Worm (Caenorhabditis elegans) whole organism, midembryonic: ENCODE results near the gene Y57G7A.3.
"Not testable (repeated sequence)": the region's sequence is repeated elsewhere in the genome, so short reads cannot be mapped to it uniquely, and the experiment has no call there.

Source experiments
- T22C8.4 ChIP-seq: fragments of 200-800 bp; sonication (Bioruptor generic); IDR thresholded peaks from 2 replicates; pipeline ENCODE4 v1.3.6; 2022; ENCODE audit warnings: missing genetic modification characterization, missing compliant biosample characterization
- cog-1 ChIP-seq: sonication (generic microtip); optimal IDR thresholded peaks from 2 replicates; lab custom pipeline; 2016; ENCODE audit warnings: missing genetic modification characterization, missing compliant biosample characterization
- flt-1 ChIP-seq: fragments of 200-800 bp; sonication (Bioruptor generic); IDR thresholded peaks from 2 replicates; pipeline ENCODE4 v1.3.6; 2022; ENCODE audit warnings: missing genetic modification characterization, missing compliant biosample characterization
- klf-2 ChIP-seq: fragments of 200-800 bp; sonication (Bioruptor generic); conservative IDR thresholded peaks from 2 replicates; pipeline ENCODE4 v1.3.6; 2022; ENCODE audit warnings: missing genetic modification reagents, missing genetic modification characterization, missing compliant biosample characterization
- med-1 ChIP-seq: sonication (generic microtip); optimal IDR thresholded peaks from 2 replicates; lab custom pipeline; 2017; ENCODE audit warnings: missing genetic modification characterization, mild to moderate bottlenecking, missing compliant biosample characterization, antibody characterized with exemption, missing genetic modification reagents; ENCODE audit not compliant: insufficient read depth
- ref-1 ChIP-seq: fragments of 200-800 bp; sonication (Bioruptor generic); conservative IDR thresholded peaks from 2 replicates; pipeline ENCODE4 v1.3.6; 2022; ENCODE audit warnings: missing genetic modification reagents, missing genetic modification characterization, missing compliant biosample characterization
- tab-1 ChIP-seq: fragments of 200-800 bp; sonication (Bioruptor generic); IDR thresholded peaks from 2 replicates; pipeline ENCODE4 v1.3.6; 2022; ENCODE audit warnings: missing genetic modification characterization, missing compliant biosample characterization
- ztf-23 ChIP-seq: fragments of 200-800 bp; sonication (Bioruptor generic); IDR thresholded peaks from 2 replicates; pipeline ENCODE4 v1.3.6; 2022; ENCODE audit warnings: missing genetic modification reagents, missing genetic modification characterization, missing compliant biosample characterization
- ztf-29 ChIP-seq: fragments of 200-800 bp; sonication (Bioruptor generic); IDR thresholded peaks from 2 replicates; pipeline ENCODE4 v1.3.6; 2022; ENCODE audit warnings: missing genetic modification reagents, missing genetic modification characterization, missing compliant biosample characterization

The Y57G7A.3 gene

ce11 chrII:1246855-1247259 lies 38.7 kb upstream of the Y57G7A.3 start:
- peak; percentile 76 for TF ChIP-seq flt-1 (GFP tag; lab: Robert Waterston, UW)
- TF ChIP-seq med-1 (GFP tag; lab: Kevin White, UChicago) = no peak
- no peak for TF ChIP-seq T22C8.4
- TF ChIP-seq tab-1 = no peak
- no peak for TF ChIP-seq ref-1 (GFP tag; lab: Robert Waterston, UW)
- TF ChIP-seq cog-1 (tag; lab: Kevin White, UChicago) = peak; percentile 92
- no peak for TF ChIP-seq ztf-23
- TF ChIP-seq ztf-29 = peak; percentile 15; the same call in 1 of the 2 replicates
- no peak for TF ChIP-seq klf-2

ce11 chrII:1252259-1252658 lies 33.3 kb upstream of the Y57G7A.3 start, which contains the start of gene lin-42:
Gene lin-42 (minus strand): TSS chrII:1252359.
- TF ChIP-seq cog-1 (tag; lab: Kevin White, UChicago) (no peak), ref-1 (GFP tag; lab: Robert Waterston, UW) (no peak), T22C8.4 (no peak), klf-2 (no peak), ztf-23 (no peak), flt-1 (GFP tag; lab: Robert Waterston, UW) (no peak), med-1 (GFP tag; lab: Kevin White, UChicago) (no peak), tab-1 (no peak), ztf-29 (no peak)

ce11 chrII:1255637-1256036 lies 29.9 kb upstream of the Y57G7A.3 start, which contains the start of gene clec-119:
Gene clec-119 (plus strand): TSS chrII:1255937.
- no peak for TF ChIP-seq tab-1
- no peak for TF ChIP-seq T22C8.4

- TF ChIP-seq cog-1 (tag; lab: Kevin White, UChicago) (no peak), T22C8.4 (no peak), ztf-29 (no peak), flt-1 (GFP tag; lab: Robert Waterston, UW) (no peak), ref-1 (GFP tag; lab: Robert Waterston, UW) (no peak), tab-1 (no peak), med-1 (GFP tag; lab: Kevin White, UChicago) (no peak), klf-2 (no peak), ztf-23 (no peak)
Observed at ce11 chrII:1256742-1257141, 28.8 kb upstream of the Y57G7A.3 start.

- TF ChIP-seq flt-1 (GFP tag; lab: Robert Waterston, UW) = no peak
Observed at ce11 chrII:1258634-1259033, 26.9 kb upstream of the Y57G7A.3 start, which contains the start of gene clpr-2. Gene clpr-2 (plus strand): TSS chrII:1258934.

ce11 chrII:1266790-1267189 lies 18.8 kb upstream of the Y57G7A.3 start, which contains the start of gene oac-30:
Gene oac-30 (minus strand): TSS chrII:1266890.
- TF ChIP-seq ztf-29 = no peak
- TF ChIP-seq T22C8.4 = no peak
- no peak for TF ChIP-seq tab-1
- no peak for TF ChIP-seq cog-1 (tag; lab: Kevin White, UChicago)
- TF ChIP-seq med-1 (GFP tag; lab: Kevin White, UChicago) = no peak
- no peak for TF ChIP-seq klf-2
- TF ChIP-seq flt-1 (GFP tag; lab: Robert Waterston, UW) = no peak
- TF ChIP-seq ref-1 (GFP tag; lab: Robert Waterston, UW) = no peak
- no peak for TF ChIP-seq ztf-23

- TF ChIP-seq med-1 (GFP tag; lab: Kevin White, UChicago) (no peak), ztf-29 (no peak)
Observed at ce11 chrII:1271814-1272213, 13.8 kb upstream of the Y57G7A.3 start, which contains the start of gene srw-66. Gene srw-66 (minus strand): TSS chrII:1271914.

- TF ChIP-seq med-1 (GFP tag; lab: Kevin White, UChicago) (no peak), klf-2 (no peak), T22C8.4 (no peak), flt-1 (GFP tag; lab: Robert Waterston, UW) (no peak), ztf-23 (no peak), cog-1 (tag; lab: Kevin White, UChicago) (no peak), ztf-29 (no peak), ref-1 (GFP tag; lab: Robert Waterston, UW) (no peak), tab-1 (no peak)
Observed at ce11 chrII:1275439-1275838, 10.1 kb upstream of the Y57G7A.3 start, which contains the start of gene Y57G7A.5. Gene Y57G7A.5 (minus strand): TSS chrII:1275539.

- TF ChIP-seq cog-1 (tag; lab: Kevin White, UChicago) = no peak
- TF ChIP-seq med-1 (GFP tag; lab: Kevin White, UChicago) = no peak
- no peak for TF ChIP-seq tab-1
- no peak for TF ChIP-seq ref-1 (GFP tag; lab: Robert Waterston, UW)
- TF ChIP-seq ztf-23 = no peak
- no peak for TF ChIP-seq klf-2
- no peak for TF ChIP-seq ztf-29
- no peak for TF ChIP-seq flt-1 (GFP tag; lab: Robert Waterston, UW)
- TF ChIP-seq T22C8.4 = no peak
Observed at ce11 chrII:1276778-1277177, 8.8 kb upstream of the Y57G7A.3 start, which contains the start of gene Y57G7A.11. Gene Y57G7A.11 (minus strand): TSS chrII:1276878.

- TF ChIP-seq ztf-23; med-1 (GFP tag; lab: Kevin White, UChicago); cog-1 (tag; lab: Kevin White, UChicago): not testable (repeated sequence)
Observed at ce11 chrII:1278350-1278749, 7.2 kb upstream of the Y57G7A.3 start, which contains the start of gene srz-63. Gene srz-63 (plus strand): TSS chrII:1278650.

ce11 chrII:1284985-1285384 lies 597 bp upstream of the Y57G7A.3 start:
- no peak for TF ChIP-seq flt-1 (GFP tag; lab: Robert Waterston, UW)
- no peak for TF ChIP-seq klf-2
